Worm (Caenorhabditis elegans): ENCODE results near the gene F14H3.15.

ce11 chrV:16020042-16020441 lies 40.0 kb downstream of the F14H3.15 start, which contains the start of gene srx-44:
- TF ChIP-seq lin-35 (GFP tag; optimal IDR thresholded peaks at IDR 0.05) (no peak), F57C9.4 (tag; optimal IDR thresholded peaks at IDR 0.05) (no peak), madf-6 (GFP tag; IDR thresholded peaks at IDR 0.05) (no peak), atf-7 (tag; optimal IDR thresholded peaks at IDR 0.05) (no peak), unc-62 (GFP tag; optimal IDR thresholded peaks at IDR 0.05) (no peak), mel-28 (tag; optimal IDR thresholded peaks at IDR 0.05; ENCODE audit: borderline replicate concordance) (no peak), nhr-80 (tag; optimal IDR thresholded peaks at IDR 0.05) (no peak), ztf-18 (tag; optimal IDR thresholded peaks at IDR 0.05) (no peak), dox-1 (GFP tag; IDR thresholded peaks at IDR 0.05) (no peak), dpl-1 (GFP tag; optimal IDR thresholded peaks at IDR 0.05) (no peak), Y53F4B.3 (GFP tag; IDR thresholded peaks at IDR 0.05) (no peak)
